Fruit fly (Drosophila melanogaster) whole organism, embryonic: ENCODE data around the gene Wwox.

Source experiments
- Ada2b ChIP-seq: fragments of 200-800 bp; sonication (Bioruptor generic); IDR thresholded peaks from 2 replicates; pipeline ENCODE4 v1.3.6; 2022; ENCODE audit warnings: missing biosample characterization, missing genetic modification characterization
- Bteb2 ChIP-seq: fragments of 200-800 bp; sonication (Bioruptor generic); optimal IDR thresholded peaks from 2 replicates; lab custom pipeline; 2016; ENCODE audit warnings: missing biosample characterization, missing genetic modification characterization
- CG11696 ChIP-seq: fragments of 200-800 bp; sonication (Bioruptor generic); IDR thresholded peaks from 2 replicates; pipeline ENCODE4 v1.3.6; 2022; ENCODE audit warnings: missing biosample characterization, missing genetic modification characterization
- CG13624 ChIP-seq: fragments of 200-800 bp; sonication (Bioruptor generic); optimal IDR thresholded peaks from 2 replicates; lab custom pipeline; 2016; ENCODE audit warnings: missing biosample characterization, missing genetic modification characterization
- CG16863 ChIP-seq: fragments of 200-800 bp; sonication (Bioruptor generic); optimal IDR thresholded peaks from 3 replicates; lab custom pipeline; 2016; ENCODE audit warnings: missing biosample characterization, missing genetic modification characterization
- CG17186 ChIP-seq: fragments of 200-800 bp; sonication (Bioruptor generic); optimal IDR thresholded peaks from 3 replicates; lab custom pipeline; 2017; ENCODE audit warnings: missing biosample characterization, missing genetic modification reagents, missing genetic modification characterization
- CG17829 ChIP-seq: fragments of 200-800 bp; optimal IDR thresholded peaks from 2 replicates; lab custom pipeline; 2019; ENCODE audit warnings: missing biosample characterization, mild to moderate bottlenecking, missing genetic modification characterization, moderate library complexity
- CG18262 ChIP-seq: fragments of 200-800 bp; optimal IDR thresholded peaks from 3 replicates; lab custom pipeline; 2019; ENCODE audit warnings: missing biosample characterization, mild to moderate bottlenecking, missing genetic modification characterization, moderate library complexity
- CG31441 ChIP-seq: fragments of 200-800 bp; sonication (Bioruptor generic); IDR thresholded peaks from 2 replicates; pipeline ENCODE4 v1.3.6; 2022; ENCODE audit warnings: missing biosample characterization, missing genetic modification characterization
- CG3163 ChIP-seq: fragments of 200-800 bp; sonication (Bioruptor generic); optimal IDR thresholded peaks from 3 replicates; lab custom pipeline; 2016; ENCODE audit warnings: missing biosample characterization, missing genetic modification characterization
- CG34224 ChIP-seq: fragments of 200-800 bp; sonication (Bioruptor generic); IDR thresholded peaks from 3 replicates; pipeline ENCODE4 v1.3.6; 2022; ENCODE audit warnings: missing biosample characterization, missing genetic modification characterization; ENCODE audit not compliant: partially characterized antibody
- CG4328 ChIP-seq: fragments of 200-800 bp; sonication (Bioruptor generic); optimal IDR thresholded peaks from 3 replicates; lab custom pipeline; 2017; ENCODE audit warnings: missing biosample characterization, missing genetic modification reagents, missing genetic modification characterization
- CG4424 ChIP-seq: fragments of 200-800 bp; sonication (Bioruptor generic); optimal IDR thresholded peaks from 3 replicates; lab custom pipeline; 2016; ENCODE audit warnings: missing biosample characterization, missing genetic modification characterization
- CG6813 ChIP-seq: fragments of 200-800 bp; sonication (Bioruptor generic); optimal IDR thresholded peaks from 2 replicates; lab custom pipeline; 2017; ENCODE audit warnings: missing biosample characterization, missing genetic modification characterization, mild to moderate bottlenecking, moderate library complexity, missing genetic modification reagents
- CG7987 ChIP-seq: fragments of 200-800 bp; sonication (Bioruptor generic); optimal IDR thresholded peaks from 2 replicates; lab custom pipeline; 2018; ENCODE audit warnings: missing biosample characterization, mild to moderate bottlenecking, missing genetic modification characterization, moderate library complexity
- CG8089 ChIP-seq: fragments of 200-800 bp; sonication (Bioruptor generic); optimal IDR thresholded peaks from 3 replicates; lab custom pipeline; 2016; ENCODE audit warnings: missing biosample characterization, missing genetic modification characterization
- CHES-1-like ChIP-seq: fragments of 200-800 bp; sonication (Bioruptor generic); optimal IDR thresholded peaks from 2 replicates; lab custom pipeline; 2016; ENCODE audit warnings: missing biosample characterization, missing genetic modification characterization
- CoRest ChIP-seq: fragments of 200-800 bp; sonication (Bioruptor generic); optimal IDR thresholded peaks from 3 replicates; lab custom pipeline; 2018; ENCODE audit warnings: missing biosample characterization, mild to moderate bottlenecking, missing genetic modification characterization, moderate library complexity
- E2f2 ChIP-seq: fragments of 200-800 bp; sonication (Bioruptor generic); IDR thresholded peaks from 2 replicates; pipeline ENCODE4 v1.3.6; 2022; ENCODE audit warnings: missing biosample characterization, missing genetic modification characterization
- Fer3 ChIP-seq: fragments of 200-800 bp; sonication (Bioruptor generic); optimal IDR thresholded peaks from 2 replicates; lab custom pipeline; 2018; ENCODE audit warnings: missing biosample characterization, mild to moderate bottlenecking, missing genetic modification characterization, moderate library complexity
- Gsc ChIP-seq: fragments of 200-800 bp; sonication (Bioruptor generic); IDR thresholded peaks from 2 replicates; pipeline ENCODE4 v1.3.6; 2022; ENCODE audit warnings: missing biosample characterization, missing genetic modification characterization
- Gug ChIP-seq: fragments of 200-800 bp; sonication (Bioruptor generic); IDR thresholded peaks from 4 replicates; pipeline ENCODE4 v1.3.6; 2022; ENCODE audit warnings: missing biosample characterization, missing genetic modification characterization
- HLH3B ChIP-seq: fragments of 200-800 bp; sonication (Bioruptor generic); IDR thresholded peaks from 2 replicates; pipeline ENCODE4 v1.3.6; 2022; ENCODE audit warnings: missing biosample characterization, missing genetic modification characterization
- HmgD ChIP-seq: fragments of 200-800 bp; sonication (Bioruptor generic); optimal IDR thresholded peaks from 3 replicates; lab custom pipeline; 2016; ENCODE audit warnings: missing biosample characterization, missing genetic modification characterization
- Mrtf ChIP-seq: fragments of 200-800 bp; sonication (Bioruptor generic); IDR thresholded peaks from 3 replicates; pipeline ENCODE4 v1.3.6; 2022; ENCODE audit warnings: missing biosample characterization, missing genetic modification characterization
- NfI ChIP-seq: fragments of 200-800 bp; sonication (Bioruptor generic); optimal IDR thresholded peaks from 3 replicates; lab custom pipeline; 2018; ENCODE audit warnings: missing biosample characterization, mild to moderate bottlenecking, missing genetic modification characterization, moderate library complexity
- Sry-β ChIP-seq: fragments of 200-800 bp; sonication (Bioruptor generic); optimal IDR thresholded peaks from 2 replicates; lab custom pipeline; 2018; ENCODE audit warnings: missing biosample characterization, mild to moderate bottlenecking, missing genetic modification characterization, moderate library complexity
- Sry-δ ChIP-seq: fragments of 200-800 bp; sonication (Bioruptor generic); optimal IDR thresholded peaks from 2 replicates; lab custom pipeline; 2016; ENCODE audit warnings: missing biosample characterization, missing genetic modification characterization
- bcd ChIP-seq: fragments of 200-800 bp; sonication (Bioruptor generic); optimal IDR thresholded peaks from 2 replicates; lab custom pipeline; 2017; ENCODE audit warnings: missing biosample characterization, mild to moderate bottlenecking, missing genetic modification characterization
- chif ChIP-seq, 2 experiments: fragments of 200-800 bp; sonication (Bioruptor generic); optimal IDR thresholded peaks; 3 replicates each; lab custom pipeline; 2016; ENCODE audit warnings: missing biosample characterization in 2 of 2, missing genetic modification characterization in 2 of 2
- chm ChIP-seq: fragments of 200-800 bp; sonication (Bioruptor generic); IDR thresholded peaks from 2 replicates; pipeline ENCODE4 v1.3.6; 2022; ENCODE audit warnings: missing biosample characterization, missing genetic modification characterization
- chn ChIP-seq: fragments of 200-800 bp; sonication (Bioruptor generic); optimal IDR thresholded peaks from 2 replicates; lab custom pipeline; 2016; ENCODE audit warnings: missing biosample characterization, missing genetic modification characterization
- ci ChIP-seq: fragments of 200-800 bp; sonication (Bioruptor generic); IDR thresholded peaks from 3 replicates; pipeline ENCODE4 v1.3.6; 2022; ENCODE audit warnings: missing biosample characterization, missing genetic modification characterization
- croc ChIP-seq: fragments of 200-800 bp; sonication (Bioruptor generic); conservative IDR thresholded peaks from 3 replicates; pipeline ENCODE4 v1.3.6; 2022; ENCODE audit warnings: missing biosample characterization, missing genetic modification characterization
- crol ChIP-seq: fragments of 200-800 bp; sonication (Bioruptor generic); IDR thresholded peaks from 2 replicates; pipeline ENCODE4 v1.3.6; 2022; ENCODE audit warnings: missing biosample characterization, missing genetic modification characterization
- crp ChIP-seq, 2 experiments: fragments of 200-800 bp; sonication (Bioruptor generic); optimal IDR thresholded peaks; 2 replicates in 1 of 2; 3 replicates in 1 of 2; lab custom pipeline; 2017; ENCODE audit warnings: missing biosample characterization in 2 of 2, missing genetic modification characterization in 2 of 2, mild to moderate bottlenecking in 1 of 2, moderate library complexity in 1 of 2
- dati ChIP-seq: fragments of 200-800 bp; sonication (Bioruptor generic); IDR thresholded peaks from 2 replicates; pipeline ENCODE4 v1.3.6; 2022; ENCODE audit warnings: missing biosample characterization, missing genetic modification characterization
- dmrt11E ChIP-seq: fragments of 200-800 bp; sonication (Bioruptor generic); optimal IDR thresholded peaks from 3 replicates; lab custom pipeline; 2018; ENCODE audit warnings: missing biosample characterization, mild to moderate bottlenecking, missing genetic modification characterization, moderate library complexity
- hth ChIP-seq: fragments of >200 bp; optimal IDR thresholded peaks from 2 replicates; lab custom pipeline; 2017; ENCODE audit warnings: inconsistent platforms
- lmd ChIP-seq: fragments of 200-800 bp; sonication (Bioruptor generic); IDR thresholded peaks from 2 replicates; pipeline ENCODE4 v1.3.6; 2022; ENCODE audit warnings: missing biosample characterization, missing genetic modification characterization
- nau ChIP-seq: fragments of 200-800 bp; sonication (Bioruptor generic); optimal IDR thresholded peaks from 3 replicates; lab custom pipeline; 2017; ENCODE audit warnings: missing biosample characterization, mild to moderate bottlenecking, missing genetic modification characterization, missing genetic modification reagents
- repo ChIP-seq: fragments of 200-800 bp; sonication (Bioruptor generic); optimal IDR thresholded peaks from 2 replicates; lab custom pipeline; 2016; ENCODE audit warnings: missing biosample characterization, missing genetic modification characterization
- ro ChIP-seq: fragments of 200-800 bp; sonication (Bioruptor generic); IDR thresholded peaks from 2 replicates; pipeline ENCODE4 v1.3.6; 2022; ENCODE audit warnings: missing biosample characterization, missing genetic modification characterization
- sd ChIP-seq: fragments of 200-800 bp; sonication (Bioruptor generic); optimal IDR thresholded peaks from 3 replicates; lab custom pipeline; 2018; ENCODE audit warnings: missing biosample characterization, mild to moderate bottlenecking, missing genetic modification characterization, moderate library complexity
- tio ChIP-seq: fragments of 200-800 bp; sonication (Bioruptor generic); optimal IDR thresholded peaks from 2 replicates; lab custom pipeline; 2017; ENCODE audit warnings: missing biosample characterization, missing genetic modification characterization, inconsistent platforms
- ttk ChIP-seq: fragments of 200-800 bp; sonication (Bioruptor generic); IDR thresholded peaks from 2 replicates; pipeline ENCODE4 v2.1.2; 2022; ENCODE audit warnings: missing biosample characterization, missing genetic modification characterization
- unpg ChIP-seq: fragments of 200-800 bp; sonication (Bioruptor generic); optimal IDR thresholded peaks from 3 replicates; lab custom pipeline; 2018; ENCODE audit warnings: missing biosample characterization, mild to moderate bottlenecking, missing genetic modification characterization, moderate library complexity
- vnd ChIP-seq: fragments of 200-800 bp; sonication (Bioruptor generic); IDR thresholded peaks from 3 replicates; pipeline ENCODE4 v1.3.6; 2022; ENCODE audit warnings: missing biosample characterization, missing genetic modification characterization; ENCODE audit not compliant: partially characterized antibody

The Wwox gene

DNA sequence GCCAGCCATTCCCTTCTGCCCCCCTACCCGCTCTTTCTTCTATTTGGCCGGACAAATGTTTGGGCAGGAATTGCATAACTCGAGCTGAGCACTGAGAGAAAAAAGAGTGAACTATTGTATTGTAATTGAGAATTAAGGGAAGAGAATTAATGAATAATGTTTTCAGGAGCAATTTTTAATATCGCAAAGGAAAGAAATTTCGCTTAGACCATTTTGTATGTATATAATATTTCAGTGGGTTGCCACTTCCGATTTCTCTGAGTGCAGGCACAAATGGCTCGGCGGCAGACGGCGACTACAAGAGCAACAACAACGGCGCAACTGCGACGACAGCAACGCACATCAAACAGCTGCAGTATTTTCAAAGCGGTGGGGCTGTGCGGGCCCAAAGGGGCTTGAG, 39.5 kb downstream of the Wwox start (continued):
- TF ChIP-seq Gsc, result no peak
- TF ChIP-seq tio (GFP tag; lab: Kevin White, UChicago), result peak; percentile 62
- peak; percentile 18 for TF ChIP-seq Sry-δ (GFP tag; lab: Kevin White, UChicago)
- no peak for TF ChIP-seq CG7987 (GFP tag; lab: Kevin White, UChicago)
- peak; percentile 29 for TF ChIP-seq dmrt11E
- TF ChIP-seq crol (GFP tag; lab: Robert Waterston, UW), result peak; percentile 68
- TF ChIP-seq CG3163 (GFP tag; lab: Kevin White, UChicago), result peak; percentile 34
- TF ChIP-seq HLH3B (GFP tag; lab: Robert Waterston, UW), result peak; percentile 90
- TF ChIP-seq CG17186 (GFP tag; lab: Kevin White, UChicago), result no peak
- no peak for TF ChIP-seq vnd
- peak; percentile 78; the same call in 2 of the 3 replicates for TF ChIP-seq Mrtf (GFP tag; lab: Robert Waterston, UW)
- no peak for TF ChIP-seq Sry-β (GFP tag; lab: Kevin White, UChicago)
- TF ChIP-seq Fer3 (tag; lab: Kevin White, UChicago), result peak; percentile 41
- peak; percentile 93 for TF ChIP-seq ci (GFP tag; lab: Robert Waterston, UW)
- TF ChIP-seq CG4424, result peak; percentile 66
- no peak; the same call in 1 of the 2 replicates for TF ChIP-seq chm (GFP tag; lab: Robert Waterston, UW)
- 0 out of 2 replicates have a peak, but pooled peaks have one; percentile 17 for TF ChIP-seq ro (GFP tag; lab: Robert Waterston, UW)
- TF ChIP-seq hth (lab: Kevin White, UChicago), result no peak
- TF ChIP-seq CG11696 (GFP tag; lab: Robert Waterston, UW), result peak; percentile 47; the same call in 1 of the 2 replicates
- peak; percentile 42 for TF ChIP-seq CHES-1-like (GFP tag; lab: Kevin White, UChicago)
- no peak for TF ChIP-seq sd (tag; lab: Kevin White, UChicago)
- peak; percentile 65 for TF ChIP-seq croc (GFP tag; lab: Robert Waterston, UW)
- peak in 1 of 2 experiments; percentile 22 for TF ChIP-seq crp (GFP tag; optimal IDR thresholded peaks at IDR 0.05; lab: Kevin White, UChicago)
- peak; percentile 83 for TF ChIP-seq Ada2b
- peak; percentile 64 for TF ChIP-seq bcd (GFP tag; lab: Kevin White, UChicago)
- TF ChIP-seq nau (GFP tag; lab: Kevin White, UChicago), result peak; percentile 81
- peak; percentile 64 for TF ChIP-seq CG18262 (tag; lab: Kevin White, UChicago)
- TF ChIP-seq lmd, result peak; percentile 78
- peak; percentile 44 for TF ChIP-seq CG13624
- TF ChIP-seq CG17829, result peak; percentile 56
- TF ChIP-seq CoRest (tag; lab: Kevin White, UChicago), result peak; percentile 72
- peak; percentile 66 for TF ChIP-seq chn
- TF ChIP-seq CG8089 (GFP tag; lab: Kevin White, UChicago), result peak; percentile 60
- TF ChIP-seq CG6813 (GFP tag; lab: Kevin White, UChicago), result peak; percentile 31
- TF ChIP-seq CG34224 (GFP tag; lab: Robert Waterston, UW), result no peak
- TF ChIP-seq repo (GFP tag; lab: Kevin White, UChicago), result peak; percentile 60
- peak; percentile 69 to 80 for TF ChIP-seq chif (GFP tag; optimal IDR thresholded peaks at IDR 0.05; lab: Kevin White, UChicago)
- TF ChIP-seq unpg (GFP tag; lab: Kevin White, UChicago), result peak; percentile 82
- TF ChIP-seq CG31441 (GFP tag; lab: Robert Waterston, UW), result peak; percentile 70
- no peak for TF ChIP-seq CG4328 (GFP tag; lab: Kevin White, UChicago)
- TF ChIP-seq ttk (GFP tag; lab: Robert Waterston, UW), result peak; percentile 87
- peak; percentile 58 for TF ChIP-seq NfI (GFP tag; lab: Kevin White, UChicago)
- TF ChIP-seq dati (GFP tag; lab: Robert Waterston, UW), result peak; percentile 45
- peak; percentile 56; the same call in 2 of the 4 replicates for TF ChIP-seq Gug (GFP tag; lab: Robert Waterston, UW)
- peak; percentile 55; the same call in 1 of the 2 replicates for TF ChIP-seq E2f2 (GFP tag; lab: Robert Waterston, UW)
- peak; percentile 69 for TF ChIP-seq CG16863
- TF ChIP-seq HmgD (GFP tag; lab: Kevin White, UChicago), result no peak
- peak; percentile 62 for TF ChIP-seq Bteb2 (GFP tag; lab: Kevin White, UChicago)
